Fruit fly (Drosophila melanogaster): ENCODE data around the gene H2.0.

H2.0 gene

DNA sequence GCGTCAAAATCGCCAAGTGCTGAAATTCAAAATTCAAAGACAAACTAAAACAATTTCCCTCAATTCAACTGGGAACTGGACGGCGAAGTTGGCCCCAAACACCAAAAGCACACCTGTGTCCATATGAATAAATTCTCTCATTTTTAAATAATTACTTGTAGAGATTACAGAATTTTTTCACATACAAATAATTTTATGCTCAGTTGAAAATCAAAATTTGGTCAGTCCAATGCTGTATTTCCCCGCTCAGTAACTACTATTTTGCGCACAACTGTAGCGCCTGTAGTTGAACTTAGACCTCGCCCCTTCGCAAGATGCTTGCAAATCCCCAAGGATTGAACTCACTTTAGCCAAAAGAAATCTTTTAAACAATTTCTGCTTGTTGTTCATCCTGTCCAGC lies 9.5 kb upstream of the H2.0 start (continued):
- TF ChIP-seq CG31627 (GFP tag; optimal IDR thresholded peaks at IDR 0.05) (peak; percentile 7), CG11294 (GFP tag; IDR thresholded peaks at IDR 0.05) (no peak)

DNA sequence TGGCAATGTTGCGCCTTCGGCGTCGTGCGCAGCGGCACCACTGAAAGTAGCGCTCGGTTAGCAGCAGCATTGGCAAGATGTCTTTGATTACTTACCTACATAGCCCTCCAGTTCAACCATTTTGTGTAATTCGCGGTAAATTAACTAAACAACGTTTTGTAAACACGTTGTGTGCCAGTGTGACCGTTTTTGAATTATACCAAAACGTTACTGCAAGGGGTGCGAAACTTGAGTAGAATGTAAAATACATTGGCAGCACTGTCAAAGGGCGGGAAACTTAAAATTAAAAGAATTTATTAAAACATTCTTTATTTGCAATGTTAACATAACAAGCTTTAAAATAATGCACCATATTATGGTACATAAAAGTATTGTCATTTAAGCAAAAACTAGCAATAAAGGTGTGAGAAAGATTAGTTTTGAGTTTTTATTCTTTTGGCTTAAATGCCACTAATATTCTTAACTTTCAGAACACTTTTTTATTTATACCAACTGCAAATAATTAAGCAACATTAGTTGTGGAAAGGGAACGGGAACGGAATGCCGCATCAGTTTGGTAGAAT lies 5.2 kb upstream of the H2.0 start, which contains the start of gene CG9107:
CG9107 (minus strand) TSS at position 195 of the 563 bp plus-strand sequence.
- TF ChIP-seq fkh (GFP tag; optimal IDR thresholded peaks at IDR 0.05) (peak; percentile 78), CG6808 (GFP tag; optimal IDR thresholded peaks at IDR 0.05) (peak; percentile 100), CG15336 (GFP tag; IDR thresholded peaks at IDR 0.05) (no peak), CG11762 (GFP tag; optimal IDR thresholded peaks at IDR 0.05; ENCODE audit: insufficient read depth) (no peak)

- TF ChIP-seq CG11902 (GFP tag; optimal IDR thresholded peaks at IDR 0.05) = peak; percentile 78
- peak; percentile 73 for TF ChIP-seq spab (GFP tag; optimal IDR thresholded peaks at IDR 0.05)
- peak; percentile 10 for TF ChIP-seq CG7368 (GFP tag; optimal IDR thresholded peaks at IDR 0.05)
- peak; percentile 64 for TF ChIP-seq cyc (GFP tag; optimal IDR thresholded peaks at IDR 0.05)
- TF ChIP-seq fd59A (GFP tag; optimal IDR thresholded peaks at IDR 0.05) = peak; percentile 58
- TF ChIP-seq Blimp-1 (GFP tag; optimal IDR thresholded peaks at IDR 0.05) = peak; percentile 56
- TF ChIP-seq Hr4 (GFP tag; optimal IDR thresholded peaks at IDR 0.05) = peak; percentile 29
- peak; percentile 86 for TF ChIP-seq svp (GFP tag)
- peak; percentile 71 for TF ChIP-seq CG9139 (GFP tag; optimal IDR thresholded peaks at IDR 0.05)
- TF ChIP-seq achi (GFP tag; optimal IDR thresholded peaks at IDR 0.05) = peak; percentile 75
- peak; percentile 60 for TF ChIP-seq topi (GFP tag; optimal IDR thresholded peaks at IDR 0.05)
- peak; percentile 9 to 27 for TF ChIP-seq salr (GFP tag; optimal IDR thresholded peaks at IDR 0.05)
- TF ChIP-seq CG8319 (GFP tag; optimal IDR thresholded peaks at IDR 0.05) = peak; percentile 55
- TF ChIP-seq lz (GFP tag; optimal IDR thresholded peaks at IDR 0.05) = peak; percentile 56
- TF ChIP-seq Gug (GFP tag; IDR thresholded peaks at IDR 0.05) = peak; percentile 20; the same call in 1 of the 2 replicates
- TF ChIP-seq net (GFP tag; optimal IDR thresholded peaks at IDR 0.05) = peak; percentile 32
- TF ChIP-seq Hr38 (GFP tag; optimal IDR thresholded peaks at IDR 0.05) = no peak
- peak; percentile 54 for TF ChIP-seq CG6792 (GFP tag; optimal IDR thresholded peaks at IDR 0.05)
- TF ChIP-seq OdsH (GFP tag; optimal IDR thresholded peaks at IDR 0.05) = peak; percentile 22
- no peak for TF ChIP-seq CG8119 (GFP tag; IDR thresholded peaks at IDR 0.05)
- peak; percentile 5 for TF ChIP-seq CG6854 (GFP tag; optimal IDR thresholded peaks at IDR 0.05)
- no peak for TF ChIP-seq vri (GFP tag; optimal IDR thresholded peaks at IDR 0.05)
- TF ChIP-seq Eip93F (GFP tag; optimal IDR thresholded peaks at IDR 0.05) = peak; percentile 15
- no peak for TF ChIP-seq fkh (GFP tag; optimal IDR thresholded peaks at IDR 0.05)
- TF ChIP-seq CG6163 (GFP tag; IDR thresholded peaks at IDR 0.05) = peak; percentile 65
- TF ChIP-seq CG31627 (GFP tag; optimal IDR thresholded peaks at IDR 0.05) = peak; percentile 42
- TF ChIP-seq CG3919 (GFP tag; optimal IDR thresholded peaks at IDR 0.05) = peak; percentile 82
- TF ChIP-seq Ets96B (tag; optimal IDR thresholded peaks at IDR 0.05) = peak; percentile 80
- peak; percentile 21 for TF ChIP-seq Smox (GFP tag; optimal IDR thresholded peaks at IDR 0.05)
- peak; percentile 33 for TF ChIP-seq CG11762 (GFP tag; optimal IDR thresholded peaks at IDR 0.05; ENCODE audit: insufficient read depth)
- TF ChIP-seq eg (GFP tag; IDR thresholded peaks at IDR 0.05) = 0 out of 3 replicates have a peak, but pooled peaks have one; percentile 28
- TF ChIP-seq Sox14 (GFP tag; optimal IDR thresholded peaks at IDR 0.05) = peak; percentile 46
- peak; percentile 92 for TF ChIP-seq Eip78C (GFP tag)
- no peak for TF ChIP-seq dac (GFP tag; optimal IDR thresholded peaks at IDR 0.05)
- TF ChIP-seq acj6 (GFP tag; optimal IDR thresholded peaks at IDR 0.05) = peak; percentile 79
- TF ChIP-seq pdm3 (GFP tag; optimal IDR thresholded peaks at IDR 0.05) = no peak
- no peak for TF ChIP-seq CG15336 (GFP tag; IDR thresholded peaks at IDR 0.05)
- TF ChIP-seq Hr39 (GFP tag; optimal IDR thresholded peaks at IDR 0.05) = peak; percentile 27
- TF ChIP-seq esn (GFP tag; optimal IDR thresholded peaks at IDR 0.05) = peak; percentile 33
- peak; percentile 59 for TF ChIP-seq Met (GFP tag; optimal IDR thresholded peaks at IDR 0.05)
- TF ChIP-seq CG4318 (GFP tag; optimal IDR thresholded peaks at IDR 0.05) = no peak
- peak; percentile 51 for TF ChIP-seq CG8632 (GFP tag; optimal IDR thresholded peaks at IDR 0.05)
- no peak for TF ChIP-seq fd85E (GFP tag; optimal IDR thresholded peaks at IDR 0.05)
- peak; percentile 16 for TF ChIP-seq CG1621 (tag; optimal IDR thresholded peaks at IDR 0.05)
- peak; percentile 75 for TF ChIP-seq CG3032 (tag; optimal IDR thresholded peaks at IDR 0.05)
- peak; percentile 73 for TF ChIP-seq CG6808 (GFP tag; optimal IDR thresholded peaks at IDR 0.05)
- no peak for TF ChIP-seq CG11294 (GFP tag; IDR thresholded peaks at IDR 0.05)
These were observed 3.6 kb upstream of the H2.0 start for dm6 chr2L:6022793-6023192.

Measured in whole organism, prepupa.